Worm (Caenorhabditis elegans) whole organism, L4/young adult: Measurements from ENCODE around the gene C09G5.14.

ENCODE experiments used
- W03F9.2 ChIP-seq: fragments of 150-350 bp; optimal IDR thresholded peaks from 2 replicates; lab custom pipeline; 2014; ENCODE audit warnings: missing biosample characterization, missing genetic modification characterization
- him-1 ChIP-seq: sonication (generic microtip); optimal IDR thresholded peaks from 2 replicates; lab custom pipeline; 2016; ENCODE audit warnings: missing genotype, missing genetic modification reagents, missing genetic modification characterization, missing compliant biosample characterization

DNA sequence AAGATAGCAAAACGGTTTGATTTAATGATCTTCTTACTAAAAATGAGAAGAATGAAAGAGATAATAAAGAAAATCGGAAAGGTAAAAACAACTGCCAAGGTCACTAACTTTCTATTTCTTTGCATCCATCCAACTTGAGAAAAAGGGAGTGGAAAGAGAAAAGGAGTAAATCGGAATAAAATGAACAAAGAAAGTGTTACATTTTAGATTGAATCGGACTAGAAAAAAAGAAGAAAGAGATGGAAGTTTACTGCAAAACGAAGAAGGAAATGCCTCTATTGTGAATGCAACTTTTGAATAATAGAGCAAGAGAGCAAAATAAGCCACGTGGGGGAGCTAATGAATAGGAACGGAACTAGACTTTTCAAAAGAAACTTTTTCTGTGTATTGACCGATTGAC, 16.9 kb downstream of the C09G5.14 start:
- no peak for TF ChIP-seq W03F9.2
- TF ChIP-seq him-1 (tag; lab: Kevin White, UChicago) = no peak
